Worm (Caenorhabditis elegans): ENCODE data around the gene brc-1.

DNA sequence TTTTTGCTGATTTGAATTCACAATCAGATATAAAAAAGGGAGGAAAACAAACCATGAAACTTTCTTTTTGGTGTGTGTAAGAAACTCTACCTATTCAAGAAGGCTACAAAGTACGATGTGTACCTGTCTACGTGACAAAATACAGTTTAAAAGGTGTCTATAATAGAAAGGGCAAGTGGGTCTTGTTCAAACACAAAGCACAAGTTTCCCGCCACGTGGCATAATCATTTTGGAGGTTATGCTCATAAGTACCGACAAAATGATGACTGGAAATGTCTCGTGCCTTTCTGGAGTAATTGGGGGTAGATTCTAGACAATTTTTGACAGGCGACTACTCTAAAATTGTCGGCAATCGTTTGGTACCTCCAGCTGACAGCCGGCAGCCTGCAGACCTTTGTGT lies 12.1 kb upstream of the brc-1 start:
- TF ChIP-seq him-1 (tag; optimal IDR thresholded peaks at IDR 0.05) (no peak), W03F9.2 (tag; optimal IDR thresholded peaks at IDR 0.05) (no peak)

Measured in whole organism, L4/young adult.